Worm (Caenorhabditis elegans) whole organism, midembryonic: ENCODE measurements around the gene C15C8.7.

Source experiments
- T22C8.4 ChIP-seq: fragments of 200-800 bp; sonication (Bioruptor generic); IDR thresholded peaks from 2 replicates; pipeline ENCODE4 v1.3.6; 2022; ENCODE audit warnings: missing genetic modification characterization, missing compliant biosample characterization
- cog-1 ChIP-seq: sonication (generic microtip); optimal IDR thresholded peaks from 2 replicates; lab custom pipeline; 2016; ENCODE audit warnings: missing genetic modification characterization, missing compliant biosample characterization
- flt-1 ChIP-seq: fragments of 200-800 bp; sonication (Bioruptor generic); IDR thresholded peaks from 2 replicates; pipeline ENCODE4 v1.3.6; 2022; ENCODE audit warnings: missing genetic modification characterization, missing compliant biosample characterization
- klf-2 ChIP-seq: fragments of 200-800 bp; sonication (Bioruptor generic); conservative IDR thresholded peaks from 2 replicates; pipeline ENCODE4 v1.3.6; 2022; ENCODE audit warnings: missing genetic modification reagents, missing genetic modification characterization, missing compliant biosample characterization
- med-1 ChIP-seq: sonication (generic microtip); optimal IDR thresholded peaks from 2 replicates; lab custom pipeline; 2017; ENCODE audit warnings: missing genetic modification characterization, mild to moderate bottlenecking, missing compliant biosample characterization, antibody characterized with exemption, missing genetic modification reagents; ENCODE audit not compliant: insufficient read depth
- ref-1 ChIP-seq: fragments of 200-800 bp; sonication (Bioruptor generic); conservative IDR thresholded peaks from 2 replicates; pipeline ENCODE4 v1.3.6; 2022; ENCODE audit warnings: missing genetic modification reagents, missing genetic modification characterization, missing compliant biosample characterization
- ztf-23 ChIP-seq: fragments of 200-800 bp; sonication (Bioruptor generic); IDR thresholded peaks from 2 replicates; pipeline ENCODE4 v1.3.6; 2022; ENCODE audit warnings: missing genetic modification reagents, missing genetic modification characterization, missing compliant biosample characterization
- ztf-29 ChIP-seq: fragments of 200-800 bp; sonication (Bioruptor generic); IDR thresholded peaks from 2 replicates; pipeline ENCODE4 v1.3.6; 2022; ENCODE audit warnings: missing genetic modification reagents, missing genetic modification characterization, missing compliant biosample characterization

DNA sequence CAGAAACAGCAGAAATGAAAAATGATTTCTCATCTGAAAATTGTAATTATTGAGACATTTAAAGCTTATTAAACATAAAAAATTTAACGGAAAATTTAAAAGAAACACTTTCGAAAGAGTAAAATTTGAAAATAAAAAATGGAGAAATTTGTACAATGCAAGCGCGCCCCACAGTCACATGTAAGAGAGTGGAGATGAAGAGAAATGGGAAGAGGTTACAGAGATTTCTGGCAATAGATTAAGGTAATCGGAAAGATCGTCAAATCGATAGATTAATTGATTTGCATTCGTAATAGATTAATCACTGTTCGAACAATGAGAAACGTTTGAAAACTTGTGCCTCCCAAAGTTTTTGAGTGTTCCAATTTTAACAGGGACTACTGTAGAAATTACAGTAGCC lies 2.6 kb upstream of the C15C8.7 start, which contains the start of gene C15C8.4:
- no peak for TF ChIP-seq ref-1 (GFP tag; lab: Robert Waterston, UW)
- TF ChIP-seq cog-1 (tag; lab: Kevin White, UChicago): no peak
- no peak for TF ChIP-seq ztf-29 (GFP tag; lab: Robert Waterston, UW)
- no peak for TF ChIP-seq T22C8.4 (GFP tag; lab: Robert Waterston, UW)
- TF ChIP-seq flt-1 (GFP tag; lab: Robert Waterston, UW): no peak
- TF ChIP-seq klf-2 (GFP tag; lab: Robert Waterston, UW): no peak
- no peak for TF ChIP-seq med-1
- TF ChIP-seq ztf-23 (GFP tag; lab: Robert Waterston, UW): no peak
